Worm (Caenorhabditis elegans): Measurements from ENCODE around the gene T08G5.15.

DNA sequence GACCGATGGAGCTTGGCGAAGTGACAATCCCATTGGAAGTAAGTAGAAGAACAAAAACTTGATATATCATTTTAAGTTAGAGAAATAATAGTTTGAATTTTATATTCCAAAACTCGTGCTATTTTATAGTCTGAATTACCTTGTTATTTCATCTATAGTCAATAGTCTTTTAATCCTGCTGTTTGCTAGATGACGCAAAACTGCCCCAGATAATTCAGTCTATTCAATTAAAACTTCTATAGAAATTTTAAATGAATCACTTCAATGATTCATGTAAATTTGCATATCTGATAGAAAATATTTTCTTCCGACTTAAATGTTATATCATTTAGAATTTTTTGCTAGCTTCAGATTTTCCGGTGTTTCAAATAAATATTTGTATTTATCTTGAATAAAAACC lies at the start of gene T08G5.15:
- TF ChIP-seq aly-2 (tag; optimal IDR thresholded peaks at IDR 0.05): no peak
- no peak for TF ChIP-seq nhr-12 (tag; optimal IDR thresholded peaks at IDR 0.05)
- no peak for TF ChIP-seq snpc-4 (tag; optimal IDR thresholded peaks at IDR 0.05)
- no peak for TF ChIP-seq nhr-237 (tag; optimal IDR thresholded peaks at IDR 0.05)
- no peak for TF ChIP-seq mdl-1 (tag; optimal IDR thresholded peaks at IDR 0.05)
- TF ChIP-seq elt-3 (tag; optimal IDR thresholded peaks at IDR 0.05): no peak
- no peak for TF ChIP-seq nhr-77 (tag; optimal IDR thresholded peaks at IDR 0.05)
- TF ChIP-seq ama-1 (optimal IDR thresholded peaks at IDR 0.05): no peak
